Worm (Caenorhabditis elegans) whole organism, mixed stage, embryonic: ENCODE measurements around the gene B0024.3.

Experiments
- blmp-1 ChIP-seq: fragments of 150-350 bp; optimal IDR thresholded peaks from 2 replicates; lab custom pipeline; 2014; ENCODE audit warnings: missing biosample characterization, missing genetic modification characterization
- drap-1 ChIP-seq: fragments of 200-800 bp; sonication (Bioruptor generic); optimal IDR thresholded peaks from 3 replicates; lab custom pipeline; 2018; ENCODE audit warnings: mild to moderate bottlenecking, missing genetic modification characterization, missing compliant biosample characterization
- elt-3 ChIP-seq: fragments of 150-350 bp; optimal IDR thresholded peaks from 2 replicates; lab custom pipeline; 2014; ENCODE audit warnings: missing biosample characterization, missing genetic modification characterization
- flh-1 ChIP-seq: fragments of 200-800 bp; sonication (Bioruptor generic); optimal IDR thresholded peaks from 2 replicates; lab custom pipeline; 2018; ENCODE audit warnings: mild to moderate bottlenecking, missing genetic modification characterization, moderate library complexity, missing compliant biosample characterization
- lin-13 ChIP-seq: fragments of 150-350 bp; optimal IDR thresholded peaks from 2 replicates; lab custom pipeline; 2014; ENCODE audit warnings: missing biosample characterization, missing genetic modification characterization
- lin-32 ChIP-seq: fragments of 200-800 bp; sonication (Bioruptor generic); optimal IDR thresholded peaks from 2 replicates; lab custom pipeline; 2018; ENCODE audit warnings: mild to moderate bottlenecking, missing genetic modification characterization, missing compliant biosample characterization
- mep-1 ChIP-seq: fragments of 150-350 bp; optimal IDR thresholded peaks from 2 replicates; lab custom pipeline; 2017; ENCODE audit warnings: missing biosample characterization, missing genetic modification reagents, missing genetic modification characterization, inconsistent platforms
- nhr-12 ChIP-seq: fragments of 150-350 bp; optimal IDR thresholded peaks from 2 replicates; lab custom pipeline; 2014; ENCODE audit warnings: missing biosample characterization, missing genetic modification characterization
- nhr-28 ChIP-seq: fragments of 150-350 bp; optimal IDR thresholded peaks from 2 replicates; lab custom pipeline; 2014; ENCODE audit warnings: missing biosample characterization, missing genetic modification characterization
- tbx-8 ChIP-seq: fragments of 200-800 bp; sonication (Bioruptor generic); optimal IDR thresholded peaks from 2 replicates; lab custom pipeline; 2018; ENCODE audit warnings: mild to moderate bottlenecking, missing genetic modification characterization, moderate library complexity, missing compliant biosample characterization
- unc-62 ChIP-seq: fragments of 150-350 bp; optimal IDR thresholded peaks from 2 replicates; lab custom pipeline; 2014; ENCODE audit warnings: missing biosample characterization, missing genetic modification reagents, missing genetic modification characterization
- ztf-11 ChIP-seq: fragments of 150-350 bp; optimal IDR thresholded peaks from 2 replicates; lab custom pipeline; 2014; ENCODE audit warnings: missing biosample characterization, missing genetic modification characterization

DNA sequence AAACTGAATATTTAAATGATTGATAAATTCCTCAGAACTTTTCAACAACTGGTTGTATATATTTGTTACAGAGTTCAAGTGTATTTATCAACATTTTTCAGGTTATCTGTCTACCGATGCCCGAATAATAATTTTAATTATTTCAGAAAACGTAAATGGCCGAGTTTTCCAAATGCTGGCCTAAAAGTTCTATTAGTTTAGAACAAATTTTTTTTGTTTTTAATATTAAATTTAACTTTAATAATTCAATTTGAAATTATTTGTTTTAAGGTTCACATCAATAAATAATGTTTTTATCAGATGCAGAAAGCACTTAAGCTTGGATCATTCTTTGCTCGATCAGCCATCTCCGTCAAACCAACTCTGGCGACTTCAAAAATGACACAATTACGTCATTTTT, 27.0 kb downstream of the B0024.3 start, which contains the start of gene trx-2:
- TF ChIP-seq ztf-11 (tag; lab: Kevin White, UChicago) = no peak
- TF ChIP-seq lin-13 (tag; lab: Kevin White, UChicago) = no peak
- TF ChIP-seq mep-1 (tag; lab: Kevin White, UChicago) = no peak
- no peak for TF ChIP-seq blmp-1 (tag; lab: Kevin White, UChicago)
- no peak for TF ChIP-seq unc-62
- no peak for TF ChIP-seq nhr-12 (tag; lab: Kevin White, UChicago)
- TF ChIP-seq elt-3 (tag; lab: Kevin White, UChicago) = no peak
- no peak for TF ChIP-seq nhr-28 (tag; lab: Kevin White, UChicago)
- TF ChIP-seq tbx-8 = no peak
- TF ChIP-seq lin-32 = no peak
- no peak for TF ChIP-seq flh-1 (GFP tag; lab: Kevin White, UChicago)
- TF ChIP-seq drap-1 (GFP tag; lab: Kevin White, UChicago) = no peak
